Worm (Caenorhabditis elegans) whole organism, L2 larva: ENCODE measurements around the gene lap-1.

Source experiments
- F13H6.1 ChIP-seq: sonication (generic microtip); optimal IDR thresholded peaks from 2 replicates; lab custom pipeline; 2016; ENCODE audit warnings: missing genetic modification characterization, missing compliant biosample characterization
- aly-2 ChIP-seq: fragments of 150-350 bp; optimal IDR thresholded peaks from 2 replicates; lab custom pipeline; 2014; ENCODE audit warnings: missing biosample characterization, missing genetic modification characterization
- lin-13 ChIP-seq: fragments of 150-350 bp; optimal IDR thresholded peaks from 2 replicates; lab custom pipeline; 2014; ENCODE audit warnings: missing biosample characterization, missing genetic modification reagents, missing genetic modification characterization
- nhr-21 ChIP-seq: fragments of 150-350 bp; optimal IDR thresholded peaks from 2 replicates; lab custom pipeline; 2014; ENCODE audit warnings: missing biosample characterization, missing genetic modification characterization
- nhr-237 ChIP-seq: fragments of 150-350 bp; optimal IDR thresholded peaks from 2 replicates; lab custom pipeline; 2014; ENCODE audit warnings: missing biosample characterization, missing genetic modification characterization

ce11 chrIII:8432143-8432542, 30.4 kb upstream of the lap-1 start, which contains the start of gene ZK1236.5:
- TF ChIP-seq nhr-237: no peak
- peak; percentile 22 for TF ChIP-seq lin-13 (GFP tag; lab: Kevin White, UChicago)
- TF ChIP-seq nhr-21 (tag; lab: Kevin White, UChicago): no peak
- no peak for TF ChIP-seq aly-2 (tag; lab: Kevin White, UChicago)
- no peak for TF ChIP-seq F13H6.1 (tag; lab: Kevin White, UChicago)
